Fruit fly (Drosophila melanogaster) whole organism, wandering third instar larva: ENCODE data around the gene ru.

Experiments
- Abd-B ChIP-seq: fragments of >200 bp; optimal IDR thresholded peaks from 2 replicates; lab custom pipeline; 2017; ENCODE audit warnings: missing biosample characterization, missing genetic modification characterization
- CG9705 ChIP-seq: fragments of 200-800 bp; sonication (Bioruptor generic); optimal IDR thresholded peaks from 2 replicates; lab custom pipeline; 2018; ENCODE audit warnings: missing biosample characterization, mild to moderate bottlenecking, missing genetic modification characterization
- Dif ChIP-seq: fragments of 200-275, 200-300 bp; sonication (Bioruptor generic); optimal IDR thresholded peaks from 2 replicates; lab custom pipeline; 2018; ENCODE audit warnings: missing biosample characterization, missing genetic modification characterization; ENCODE audit not compliant: partially characterized antibody
- Myc ChIP-seq: fragments of >200 bp; optimal IDR thresholded peaks from 2 replicates; lab custom pipeline; 2017
- dl ChIP-seq, 2 experiments: fragments of 175-275, 200-275 bp in 1 of 2; fragments of 200-275 bp in 1 of 2; sonication (Bioruptor generic); optimal IDR thresholded peaks; lab custom pipeline; 2018; ENCODE audit warnings: mild to moderate bottlenecking in 2 of 2, missing biosample characterization in 2 of 2, missing genetic modification characterization in 2 of 2, moderate library complexity in 2 of 2; ENCODE audit not compliant: partially characterized antibody in 2 of 2, insufficient read depth in 1 of 2
- dsf ChIP-seq: sonication (Bioruptor generic); optimal IDR thresholded peaks from 2 replicates; lab custom pipeline; 2016; ENCODE audit warnings: missing biosample characterization, missing genetic modification characterization, borderline replicate concordance
- fru ChIP-seq: fragments of 200-800 bp; sonication (Bioruptor generic); optimal IDR thresholded peaks from 3 replicates; lab custom pipeline; 2016; ENCODE audit warnings: missing biosample characterization, mild to moderate bottlenecking, missing genetic modification characterization
- psq ChIP-seq: fragments of 200-800 bp; sonication (Bioruptor generic); optimal IDR thresholded peaks from 3 replicates; lab custom pipeline; 2017; ENCODE audit warnings: missing biosample characterization, mild to moderate bottlenecking, missing genetic modification characterization, moderate library complexity
- rgr ChIP-seq: fragments of 200-800 bp; sonication (Bioruptor generic); optimal IDR thresholded peaks from 3 replicates; lab custom pipeline; 2016; ENCODE audit warnings: missing biosample characterization, mild to moderate bottlenecking, missing genetic modification characterization
- usp ChIP-seq: fragments of >200 bp; optimal IDR thresholded peaks from 2 replicates; lab custom pipeline; 2017; ENCODE audit warnings: missing biosample characterization, missing genetic modification characterization

dm6 chr3L:1366879-1367650, 3.4 kb upstream of the ru start:
- TF ChIP-seq Dif (GFP tag; lab: Kevin White, UChicago) (no peak), dl (GFP tag; optimal IDR thresholded peaks at IDR 0.05; lab: Kevin White, UChicago; ENCODE audit: insufficient read depth in 1 of 2, partially characterized antibody in 2 of 2) (peak in 1 of 2 experiments; percentile 6), fru (no peak), CG9705 (no peak), psq (GFP tag; lab: Kevin White, UChicago) (no peak), Myc (lab: Kevin White, UChicago) (no peak), rgr (no peak), Abd-B (no peak), usp (GFP tag; lab: Kevin White, UChicago) (no peak), dsf (GFP tag; lab: Kevin White, UChicago) (no peak)
